Worm (Caenorhabditis elegans) whole organism, late embryonic: ENCODE measurements around the gene slrp-1.

Source experiments
- K09A11.1 ChIP-seq: sonication (generic microtip); optimal IDR thresholded peaks from 2 replicates; lab custom pipeline; 2017; ENCODE audit warnings: antibody characterized with exemption, mild to moderate bottlenecking, missing genetic modification characterization, missing compliant biosample characterization; ENCODE audit not compliant: insufficient read depth
- ama-1 ChIP-seq: fragments of 150-350 bp; optimal IDR thresholded peaks from 2 replicates; lab custom pipeline; 2014
- hlh-30 ChIP-seq: sonication (generic microtip); optimal IDR thresholded peaks from 2 replicates; lab custom pipeline; 2017; ENCODE audit warnings: antibody characterized with exemption, missing genetic modification characterization, missing compliant biosample characterization; ENCODE audit not compliant: insufficient read depth
- nhr-11 ChIP-seq: fragments of 150-350 bp; optimal IDR thresholded peaks from 2 replicates; lab custom pipeline; 2014; ENCODE audit warnings: missing biosample characterization, missing genetic modification characterization
- nhr-232 ChIP-seq: sonication (generic microtip); optimal IDR thresholded peaks from 2 replicates; lab custom pipeline; 2016; ENCODE audit warnings: missing genetic modification characterization, missing compliant biosample characterization
- odd-2 ChIP-seq: sonication (generic microtip); optimal IDR thresholded peaks from 2 replicates; lab custom pipeline; 2017; ENCODE audit warnings: antibody characterized with exemption, mild to moderate bottlenecking, missing genetic modification characterization, missing compliant biosample characterization
- pha-4 ChIP-seq: fragments of 150-350 bp; optimal IDR thresholded peaks from 2 replicates; lab custom pipeline; 2018; ENCODE audit warnings: missing biosample characterization, missing genetic modification reagents, missing genetic modification characterization
- pqm-1 ChIP-seq: sonication (generic microtip); optimal IDR thresholded peaks from 2 replicates; lab custom pipeline; 2016; ENCODE audit warnings: missing genetic modification characterization, missing compliant biosample characterization
- pros-1 ChIP-seq: fragments of 150-350 bp; optimal IDR thresholded peaks from 2 replicates; lab custom pipeline; 2014; ENCODE audit warnings: missing biosample characterization, missing genetic modification reagents, missing genetic modification characterization
- unc-86 ChIP-seq: sonication (generic microtip); optimal IDR thresholded peaks from 2 replicates; lab custom pipeline; 2016; ENCODE audit warnings: missing genetic modification characterization, missing compliant biosample characterization
- zip-5 ChIP-seq: sonication (generic microtip); optimal IDR thresholded peaks from 2 replicates; lab custom pipeline; 2016; ENCODE audit warnings: missing genetic modification characterization, missing compliant biosample characterization

DNA sequence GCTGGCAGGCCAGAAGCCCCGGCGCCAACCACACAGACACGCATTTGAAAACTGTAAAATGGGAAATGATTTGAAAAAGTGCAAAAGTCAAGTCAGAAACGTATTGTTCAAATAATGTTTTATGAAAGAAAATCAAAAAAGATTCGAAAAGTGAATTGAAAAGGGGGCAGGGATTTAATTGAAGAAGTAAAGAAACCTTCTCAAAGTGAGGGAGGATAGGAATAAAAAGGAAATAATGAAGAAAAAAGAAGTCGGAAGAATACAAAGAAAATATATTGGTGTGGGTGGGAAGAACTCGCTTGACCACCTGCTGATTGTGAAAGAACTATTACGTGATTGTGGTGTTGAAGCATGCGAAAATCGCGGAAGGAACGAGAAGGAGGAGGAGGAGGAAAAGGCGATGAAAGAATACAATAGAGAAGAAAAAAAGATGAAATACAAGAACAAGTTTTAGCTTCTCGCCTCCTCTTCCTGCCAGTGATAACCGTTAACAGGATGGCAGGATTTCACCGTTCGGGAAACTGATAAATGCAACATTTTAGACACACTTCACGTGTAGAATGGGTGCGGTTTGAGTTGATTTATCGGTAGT is 41.1 kb downstream of the slrp-1 start, which contains the start of gene fmo-4:
- no peak for TF ChIP-seq nhr-11 (tag; lab: Kevin White, UChicago)
- no peak for TF ChIP-seq pqm-1 (tag; lab: Kevin White, UChicago)
- no peak for TF ChIP-seq hlh-30 (tag; lab: Kevin White, UChicago)
- TF ChIP-seq odd-2: no peak
- TF ChIP-seq unc-86: no peak
- TF ChIP-seq ama-1: no peak
- no peak for TF ChIP-seq zip-5 (tag; lab: Kevin White, UChicago)
- no peak for TF ChIP-seq pha-4 (tag; lab: Kevin White, UChicago)
- no peak for TF ChIP-seq pros-1 (tag; lab: Kevin White, UChicago)
- TF ChIP-seq K09A11.1 (tag; lab: Kevin White, UChicago): no peak
- TF ChIP-seq nhr-232 (tag; lab: Kevin White, UChicago): no peak
